Worm (Caenorhabditis elegans): ENCODE measurements around the gene F39E9.14.
"Not testable (repeated sequence)": the region's sequence is repeated elsewhere in the genome, so short reads cannot be mapped to it uniquely, and the experiment has no call there.

Gene F39E9.14

DNA sequence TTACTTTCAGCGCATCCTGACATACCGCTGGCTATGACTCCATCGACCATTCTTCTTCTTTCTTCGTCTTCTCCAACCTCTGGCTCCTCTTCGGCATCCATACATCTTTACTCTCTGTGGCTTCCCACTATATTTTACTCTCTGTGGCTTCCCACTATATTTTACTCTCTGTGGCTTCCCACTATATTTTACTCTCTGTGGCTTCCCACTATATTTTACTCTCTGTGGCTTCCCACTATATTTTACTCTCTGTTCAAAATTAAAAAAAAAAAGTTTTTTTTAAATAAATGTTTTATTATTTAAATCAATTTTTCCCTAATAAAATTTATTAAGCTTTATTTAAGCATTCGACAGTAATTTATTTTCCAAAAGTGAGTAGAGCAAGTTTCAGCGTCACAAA is at the start of gene F39E9.14:
Gene F39E9.14 (minus strand): TSS at position 101 of the 400 bp plus-strand sequence.
- not testable (repeated sequence) for TF ChIP-seq ceh-43 (GFP tag; optimal IDR thresholded peaks at IDR 0.05); elt-1 (tag; optimal IDR thresholded peaks at IDR 0.05; ENCODE audit: borderline replicate concordance, insufficient read depth); ceh-83 (GFP tag; optimal IDR thresholded peaks at IDR 0.05)

DNA sequence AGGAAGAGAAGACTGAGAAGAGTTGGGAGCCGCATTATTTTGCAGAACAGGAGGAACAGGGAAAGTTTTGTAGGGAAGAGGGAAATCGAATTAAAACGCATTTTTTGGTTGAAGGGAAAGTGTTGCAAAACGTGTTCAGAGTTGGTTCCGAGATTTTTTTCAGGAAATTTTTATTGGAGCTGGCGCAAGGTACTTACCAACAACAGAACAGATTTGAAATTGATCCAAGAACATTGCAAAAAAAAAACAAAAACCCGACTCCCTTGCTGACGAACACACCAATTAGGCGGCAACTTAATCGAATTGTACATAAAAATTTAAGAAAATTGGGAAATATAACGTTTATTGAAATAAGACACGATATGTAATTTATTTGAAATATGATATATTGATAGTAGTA is 48.1 kb upstream of the F39E9.14 start, which contains the start of gene F14D2.7:
Gene F14D2.7 (minus strand): TSS at position 101 of the 400 bp plus-strand sequence.
- TF ChIP-seq nhr-76 (tag; optimal IDR thresholded peaks at IDR 0.05), result no peak
- no peak for TF ChIP-seq mab-5 (tag; optimal IDR thresholded peaks at IDR 0.05)
- TF ChIP-seq lsy-2 (tag; optimal IDR thresholded peaks at IDR 0.05), result no peak
- no peak for TF ChIP-seq nhr-12 (tag; optimal IDR thresholded peaks at IDR 0.05)
- TF ChIP-seq cnd-1 (tag; optimal IDR thresholded peaks at IDR 0.05), result no peak
- no peak for TF ChIP-seq nhr-2 (tag; optimal IDR thresholded peaks at IDR 0.05)
- TF ChIP-seq ham-2 (GFP tag; optimal IDR thresholded peaks at IDR 0.05), result no peak
- TF ChIP-seq mls-2 (tag; optimal IDR thresholded peaks at IDR 0.05), result no peak
- no peak for TF ChIP-seq mep-1 (tag; optimal IDR thresholded peaks at IDR 0.05)
- no peak for TF ChIP-seq tbx-8 (GFP tag; optimal IDR thresholded peaks at IDR 0.05)
- no peak for TF ChIP-seq ztf-11 (tag; optimal IDR thresholded peaks at IDR 0.05)
- TF ChIP-seq lin-13 (tag; optimal IDR thresholded peaks at IDR 0.05), result no peak
- no peak for TF ChIP-seq zip-8 (tag; optimal IDR thresholded peaks at IDR 0.05)
- TF ChIP-seq unc-120 (tag; optimal IDR thresholded peaks at IDR 0.05; ENCODE audit: poor library complexity, severe bottlenecking), result no peak

DNA sequence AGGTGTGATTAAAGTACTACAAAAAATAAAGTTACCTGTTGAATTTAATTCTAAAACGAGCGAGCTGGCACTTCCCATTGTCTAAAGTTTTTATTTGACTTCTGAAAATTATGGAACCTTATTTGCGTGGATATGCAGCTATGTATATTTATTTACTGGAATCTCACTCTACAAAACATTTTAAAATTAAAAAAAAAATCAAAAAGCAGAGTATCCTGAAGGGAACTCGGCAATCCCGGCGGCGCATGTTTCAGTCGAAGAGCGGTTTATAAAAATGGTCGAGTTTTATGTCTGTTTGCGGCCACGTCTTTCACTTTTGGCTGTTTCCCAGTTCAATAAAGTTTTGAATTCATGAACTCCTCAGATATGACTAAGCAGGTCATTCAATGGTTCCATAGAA is 46.6 kb upstream of the F39E9.14 start, which contains the start of gene F14D2.19:
Gene F14D2.19 (minus strand): TSS at position 101 of the 400 bp plus-strand sequence.
- TF ChIP-seq mab-5 (tag; optimal IDR thresholded peaks at IDR 0.05) (no peak), lsy-2 (tag; optimal IDR thresholded peaks at IDR 0.05) (no peak)

DNA sequence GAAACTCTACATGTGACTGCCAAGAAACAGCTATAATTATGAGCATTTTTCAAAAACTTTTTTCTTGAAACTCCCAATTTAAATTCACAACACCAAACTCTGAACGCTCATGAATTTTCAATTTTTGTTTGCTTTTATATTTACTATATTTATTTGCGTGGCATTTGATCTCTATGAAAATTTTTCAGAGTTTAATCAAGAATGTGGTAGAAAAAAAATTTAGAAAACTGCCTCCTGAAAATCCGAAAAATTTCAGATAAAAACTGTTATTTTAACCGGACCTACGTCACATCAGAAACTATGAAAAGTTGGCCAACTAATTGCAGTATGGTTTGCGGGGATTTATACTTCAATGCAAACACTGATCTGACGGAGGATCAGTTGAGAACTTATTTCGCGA is 41.6 kb upstream of the F39E9.14 start, which contains the start of gene irld-27:
Gene irld-27 (plus strand): TSS at position 301 of the 400 bp plus-strand sequence.
- TF ChIP-seq hlh-1 (tag; optimal IDR thresholded peaks at IDR 0.05), result no peak
- TF ChIP-seq sem-2 (GFP tag; optimal IDR thresholded peaks at IDR 0.05), result no peak
- TF ChIP-seq M03D4.4 (tag; optimal IDR thresholded peaks at IDR 0.05), result no peak
- no peak for TF ChIP-seq nhr-28 (tag; optimal IDR thresholded peaks at IDR 0.05)
- no peak for TF ChIP-seq ceh-39 (tag; optimal IDR thresholded peaks at IDR 0.05)
- TF ChIP-seq ham-2 (GFP tag; optimal IDR thresholded peaks at IDR 0.05), result no peak
- TF ChIP-seq unc-120 (tag; optimal IDR thresholded peaks at IDR 0.05; ENCODE audit: poor library complexity, severe bottlenecking), result no peak
- TF ChIP-seq cnd-1 (tag; optimal IDR thresholded peaks at IDR 0.05), result no peak
- TF ChIP-seq ces-1 (GFP tag; optimal IDR thresholded peaks at IDR 0.05), result no peak
- TF ChIP-seq lsy-2 (tag; optimal IDR thresholded peaks at IDR 0.05), result no peak
- TF ChIP-seq mls-2 (tag; optimal IDR thresholded peaks at IDR 0.05), result no peak
- no peak for TF ChIP-seq flh-1 (GFP tag; optimal IDR thresholded peaks at IDR 0.05)
- no peak for TF ChIP-seq tbx-8 (GFP tag; optimal IDR thresholded peaks at IDR 0.05)
- TF ChIP-seq ceh-43 (GFP tag; optimal IDR thresholded peaks at IDR 0.05), result no peak
- TF ChIP-seq mab-5 (tag; optimal IDR thresholded peaks at IDR 0.05), result no peak
- no peak for TF ChIP-seq nhr-2 (tag; optimal IDR thresholded peaks at IDR 0.05)
- TF ChIP-seq pha-4 (tag; optimal IDR thresholded peaks at IDR 0.05), result no peak
- no peak for TF ChIP-seq elt-1 (tag; optimal IDR thresholded peaks at IDR 0.05; ENCODE audit: borderline replicate concordance, insufficient read depth)
- no peak for TF ChIP-seq zip-8 (tag; optimal IDR thresholded peaks at IDR 0.05)

DNA sequence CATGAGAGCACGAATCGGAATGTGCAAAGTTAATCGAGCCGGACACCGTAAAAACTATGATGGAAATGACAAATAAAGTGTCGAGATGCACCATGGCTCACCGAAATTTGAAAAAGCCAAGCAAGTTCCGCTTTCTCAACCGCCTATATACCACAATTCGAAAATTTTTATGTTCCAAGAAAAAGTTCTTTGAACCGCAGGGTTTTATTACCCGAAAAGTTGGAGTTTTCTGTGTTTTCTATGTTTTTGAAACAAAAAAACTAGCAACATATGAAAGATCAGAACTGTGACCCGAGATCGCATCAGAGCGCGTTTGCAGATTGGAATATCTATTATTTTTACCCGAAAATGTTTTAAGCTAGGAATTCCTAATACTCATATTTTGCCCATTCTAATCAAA is 36.7 kb upstream of the F39E9.14 start, which contains the start of gene Y46D2A.3:
Gene Y46D2A.3 (minus strand): TSS at position 101 of the 400 bp plus-strand sequence.
- TF ChIP-seq cnd-1 (tag; optimal IDR thresholded peaks at IDR 0.05) (no peak), pha-4 (tag; optimal IDR thresholded peaks at IDR 0.05) (no peak), lin-13 (tag; optimal IDR thresholded peaks at IDR 0.05) (no peak), mls-2 (tag; optimal IDR thresholded peaks at IDR 0.05) (no peak)

DNA sequence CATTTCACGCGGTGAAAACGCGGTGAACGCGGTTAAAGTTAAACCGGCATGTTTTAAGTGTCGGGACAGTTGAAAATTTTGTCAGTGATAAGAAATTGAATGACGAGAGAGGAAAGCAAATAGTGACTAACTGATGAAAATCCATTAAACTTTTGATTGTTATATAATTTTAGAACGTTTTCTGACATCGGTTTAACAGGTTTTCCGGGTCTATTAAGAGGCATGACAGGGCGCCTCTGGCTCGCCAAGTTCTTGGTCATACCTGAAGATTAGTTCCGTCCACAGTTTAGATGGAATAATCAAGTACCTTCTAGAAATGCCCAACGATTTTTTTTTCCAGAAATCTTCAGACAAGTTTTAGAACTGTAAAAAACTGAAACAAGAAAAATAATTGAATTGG is 32.7 kb upstream of the F39E9.14 start, which contains the start of gene Y46D2A.2:
Gene Y46D2A.2 (minus strand): TSS at position 101 of the 400 bp plus-strand sequence.
- TF ChIP-seq lin-32 (GFP tag; optimal IDR thresholded peaks at IDR 0.05) (no peak), cnd-1 (tag; optimal IDR thresholded peaks at IDR 0.05) (no peak), elt-3 (tag; optimal IDR thresholded peaks at IDR 0.05) (no peak), sem-2 (GFP tag; optimal IDR thresholded peaks at IDR 0.05) (no peak), nhr-237 (tag; optimal IDR thresholded peaks at IDR 0.05) (no peak), M03D4.4 (tag; optimal IDR thresholded peaks at IDR 0.05) (no peak), sptf-1 (tag; optimal IDR thresholded peaks at IDR 0.05) (no peak), flh-1 (GFP tag; optimal IDR thresholded peaks at IDR 0.05) (no peak), ztf-11 (tag; optimal IDR thresholded peaks at IDR 0.05) (no peak), mab-5 (tag; optimal IDR thresholded peaks at IDR 0.05) (no peak), blmp-1 (tag; optimal IDR thresholded peaks at IDR 0.05) (no peak), unc-62 (GFP tag; optimal IDR thresholded peaks at IDR 0.05) (no peak), nhr-76 (tag; optimal IDR thresholded peaks at IDR 0.05) (no peak), elt-1 (tag; optimal IDR thresholded peaks at IDR 0.05; ENCODE audit: borderline replicate concordance, insufficient read depth) (no peak), bed-3 (GFP tag; optimal IDR thresholded peaks at IDR 0.05) (no peak), lin-13 (tag; optimal IDR thresholded peaks at IDR 0.05) (no peak)

Measured in whole organism, mixed stage, embryonic.